Fruit fly (Drosophila melanogaster) whole organism, embryonic: ENCODE results near the gene BuGZ.

Source experiments
- Atf3 ChIP-seq: fragments of 200-800 bp; sonication (Bioruptor generic); optimal IDR thresholded peaks from 3 replicates; lab custom pipeline; 2016; ENCODE audit warnings: missing biosample characterization, missing genetic modification characterization
- Atf6 ChIP-seq: fragments of 200-800 bp; sonication (Bioruptor generic); IDR thresholded peaks from 2 replicates; pipeline ENCODE4 v1.3.6; 2022; ENCODE audit warnings: missing biosample characterization, missing genetic modification characterization
- Bteb2 ChIP-seq: fragments of 200-800 bp; sonication (Bioruptor generic); optimal IDR thresholded peaks from 2 replicates; lab custom pipeline; 2016; ENCODE audit warnings: missing biosample characterization, missing genetic modification characterization
- CG10209 ChIP-seq: fragments of 200-800 bp; sonication (Bioruptor generic); optimal IDR thresholded peaks from 3 replicates; lab custom pipeline; 2017; ENCODE audit warnings: missing biosample characterization, mild to moderate bottlenecking, missing genetic modification characterization, missing genetic modification reagents
- CG12942 ChIP-seq: fragments of 200-800 bp; sonication (Bioruptor generic); optimal IDR thresholded peaks from 3 replicates; lab custom pipeline; 2016; ENCODE audit warnings: missing biosample characterization, missing genetic modification characterization
- CG13624 ChIP-seq: fragments of 200-800 bp; sonication (Bioruptor generic); optimal IDR thresholded peaks from 2 replicates; lab custom pipeline; 2016; ENCODE audit warnings: missing biosample characterization, missing genetic modification characterization
- CG14667 ChIP-seq: fragments of 200-800 bp; sonication (Bioruptor generic); IDR thresholded peaks from 2 replicates; pipeline ENCODE4 v1.3.6; 2022; ENCODE audit warnings: missing biosample characterization, missing genetic modification characterization
- CG15601 ChIP-seq: fragments of 200-800 bp; sonication (Bioruptor generic); optimal IDR thresholded peaks from 3 replicates; lab custom pipeline; 2019; ENCODE audit warnings: missing biosample characterization, mild to moderate bottlenecking, missing genetic modification characterization, moderate library complexity
- CG18011 ChIP-seq: fragments of 200-800 bp; sonication (Bioruptor generic); optimal IDR thresholded peaks from 2 replicates; lab custom pipeline; 2017; ENCODE audit warnings: missing biosample characterization, missing genetic modification characterization, mild to moderate bottlenecking, moderate library complexity, missing genotype
- CG18619 ChIP-seq: fragments of 200-800 bp; sonication (Bioruptor generic); optimal IDR thresholded peaks from 3 replicates; lab custom pipeline; 2017; ENCODE audit warnings: missing biosample characterization, mild to moderate bottlenecking, missing genetic modification characterization
- CG2202 ChIP-seq: fragments of 200-800 bp; sonication (Bioruptor generic); optimal IDR thresholded peaks from 2 replicates; lab custom pipeline; 2018; ENCODE audit warnings: missing biosample characterization, mild to moderate bottlenecking, missing genetic modification characterization
- CG4617 ChIP-seq: fragments of 200-800 bp; sonication (Bioruptor generic); optimal IDR thresholded peaks from 3 replicates; lab custom pipeline; 2016; ENCODE audit warnings: missing biosample characterization, missing genetic modification characterization, borderline replicate concordance
- CG4707 ChIP-seq: fragments of 200-800 bp; sonication (Bioruptor generic); optimal IDR thresholded peaks from 2 replicates; lab custom pipeline; 2018; ENCODE audit warnings: missing biosample characterization, mild to moderate bottlenecking, missing genetic modification characterization, moderate library complexity
- CG6175 ChIP-seq: fragments of 200-800 bp; sonication (Bioruptor generic); IDR thresholded peaks from 3 replicates; pipeline ENCODE4 v1.3.6; 2022; ENCODE audit warnings: missing biosample characterization, missing genetic modification characterization
- CG6791 ChIP-seq: fragments of 200-800 bp; sonication (Bioruptor generic); IDR thresholded peaks from 3 replicates; pipeline ENCODE4 v1.3.6; 2022; ENCODE audit warnings: missing biosample characterization, missing genetic modification characterization; ENCODE audit not compliant: partially characterized antibody
- CG9215 ChIP-seq: fragments of 200-800 bp; sonication (Bioruptor generic); IDR thresholded peaks from 2 replicates; pipeline ENCODE4 v1.3.6; 2022; ENCODE audit warnings: missing biosample characterization, missing genetic modification characterization
- CoRest ChIP-seq: fragments of 200-800 bp; sonication (Bioruptor generic); optimal IDR thresholded peaks from 3 replicates; lab custom pipeline; 2018; ENCODE audit warnings: missing biosample characterization, mild to moderate bottlenecking, missing genetic modification characterization, moderate library complexity
- Drgx ChIP-seq: fragments of 200-800 bp; sonication (Bioruptor generic); IDR thresholded peaks from 2 replicates; pipeline ENCODE4 v1.3.6; 2022; ENCODE audit warnings: missing biosample characterization, missing genetic modification characterization
- E2f2 ChIP-seq: fragments of 200-800 bp; sonication (Bioruptor generic); IDR thresholded peaks from 2 replicates; pipeline ENCODE4 v1.3.6; 2022; ENCODE audit warnings: missing biosample characterization, missing genetic modification characterization
- Fer3 ChIP-seq: fragments of 200-800 bp; sonication (Bioruptor generic); optimal IDR thresholded peaks from 2 replicates; lab custom pipeline; 2018; ENCODE audit warnings: missing biosample characterization, mild to moderate bottlenecking, missing genetic modification characterization, moderate library complexity
- HmgD ChIP-seq: fragments of 200-800 bp; sonication (Bioruptor generic); optimal IDR thresholded peaks from 3 replicates; lab custom pipeline; 2016; ENCODE audit warnings: missing biosample characterization, missing genetic modification characterization
- MBD-R2 ChIP-seq: fragments of 200-800 bp; sonication (Bioruptor generic); IDR thresholded peaks from 2 replicates; pipeline ENCODE4 v1.3.6; 2022; ENCODE audit warnings: missing biosample characterization, missing genetic modification characterization
- MTF-1 ChIP-seq: fragments of 200-800 bp; sonication (Bioruptor generic); optimal IDR thresholded peaks from 2 replicates; lab custom pipeline; 2018; ENCODE audit warnings: missing biosample characterization, mild to moderate bottlenecking, missing genetic modification characterization, borderline replicate concordance
- Mad ChIP-seq: fragments of 200-800 bp; sonication (Bioruptor generic); optimal IDR thresholded peaks from 2 replicates; lab custom pipeline; 2016; ENCODE audit warnings: missing biosample characterization, missing genetic modification characterization
- Med ChIP-seq: fragments of 200-800 bp; sonication (Bioruptor generic); peaks from one replicate; lab custom pipeline; 2016; ENCODE audit warnings: missing biosample characterization, missing genetic modification characterization, mild to moderate bottlenecking, inconsistent platforms, moderate library complexity
- Mrtf ChIP-seq: fragments of 200-800 bp; sonication (Bioruptor generic); IDR thresholded peaks from 3 replicates; pipeline ENCODE4 v1.3.6; 2022; ENCODE audit warnings: missing biosample characterization, missing genetic modification characterization
- Oaz ChIP-seq: fragments of 200-800 bp; sonication (Bioruptor generic); IDR thresholded peaks from 2 replicates; pipeline ENCODE4 v1.3.6; 2022; ENCODE audit warnings: missing biosample characterization, missing genetic modification characterization
- Sry-β ChIP-seq: fragments of 200-800 bp; sonication (Bioruptor generic); optimal IDR thresholded peaks from 2 replicates; lab custom pipeline; 2018; ENCODE audit warnings: missing biosample characterization, mild to moderate bottlenecking, missing genetic modification characterization, moderate library complexity
- Ssrp ChIP-seq: fragments of 200-800 bp; sonication (Bioruptor generic); optimal IDR thresholded peaks from 2 replicates; lab custom pipeline; 2018; ENCODE audit warnings: missing biosample characterization, mild to moderate bottlenecking, missing genetic modification characterization, moderate library complexity
- Taf1 ChIP-seq: fragments of 200-800 bp; sonication (Bioruptor generic); IDR thresholded peaks from 2 replicates; pipeline ENCODE4 v1.3.6; 2022; ENCODE audit warnings: missing biosample characterization, missing genetic modification characterization
- cas ChIP-seq: fragments of 200-800 bp; sonication (Bioruptor generic); IDR thresholded peaks from 2 replicates; pipeline ENCODE4 v1.3.6; 2022; ENCODE audit warnings: missing biosample characterization, missing genetic modification characterization
- ci ChIP-seq: fragments of 200-800 bp; sonication (Bioruptor generic); IDR thresholded peaks from 3 replicates; pipeline ENCODE4 v1.3.6; 2022; ENCODE audit warnings: missing biosample characterization, missing genetic modification characterization
- croc ChIP-seq: fragments of 200-800 bp; sonication (Bioruptor generic); conservative IDR thresholded peaks from 3 replicates; pipeline ENCODE4 v1.3.6; 2022; ENCODE audit warnings: missing biosample characterization, missing genetic modification characterization
- ems ChIP-seq: fragments of 200-800 bp; sonication (Bioruptor generic); optimal IDR thresholded peaks from 3 replicates; lab custom pipeline; 2016; ENCODE audit warnings: missing biosample characterization, missing genetic modification characterization
- ewg ChIP-seq: fragments of 200-800 bp; sonication (Bioruptor generic); optimal IDR thresholded peaks from 3 replicates; lab custom pipeline; 2017; ENCODE audit warnings: mild to moderate bottlenecking, missing biosample characterization, missing genetic modification reagents, missing genetic modification characterization
- fru ChIP-seq: fragments of >200 bp; optimal IDR thresholded peaks from 2 replicates; lab custom pipeline; 2017
- hb ChIP-seq: fragments of 200-800 bp; sonication (Bioruptor generic); IDR thresholded peaks from 3 replicates; pipeline ENCODE4 v1.3.6; 2022; ENCODE audit warnings: missing biosample characterization, missing genetic modification characterization; ENCODE audit not compliant: partially characterized antibody
- hkb ChIP-seq, 2 experiments: fragments of 200-800 bp in 1 of 2; fragments of >200 bp in 1 of 2; sonication (Bioruptor generic) in 1 of 2; IDR thresholded peaks in 1 of 2; optimal IDR thresholded peaks in 1 of 2; 2 replicates each; pipeline versions ENCODE4 v1.3.6 to Lab custom; 2017 to 2022; ENCODE audit warnings: missing biosample characterization in 1 of 2, missing genetic modification characterization in 1 of 2
- mirr ChIP-seq: fragments of 200-800 bp; sonication (Bioruptor generic); optimal IDR thresholded peaks from 3 replicates; lab custom pipeline; 2018; ENCODE audit warnings: missing biosample characterization, mild to moderate bottlenecking, missing genetic modification characterization
- nau ChIP-seq: fragments of 200-800 bp; sonication (Bioruptor generic); optimal IDR thresholded peaks from 3 replicates; lab custom pipeline; 2017; ENCODE audit warnings: missing biosample characterization, mild to moderate bottlenecking, missing genetic modification characterization, missing genetic modification reagents
- org-1 ChIP-seq: fragments of 200-800 bp; sonication (Bioruptor generic); optimal IDR thresholded peaks from 2 replicates; lab custom pipeline; 2017; ENCODE audit warnings: missing biosample characterization, missing genetic modification characterization
- prd ChIP-seq, 3 experiments: fragments of >200 bp in 2 of 3; fragments of 200-800 bp in 1 of 3; sonication (Bioruptor generic) in 1 of 3; optimal IDR thresholded peaks in 2 of 3; IDR thresholded peaks in 1 of 3; 2 replicates in 2 of 3; 3 replicates in 1 of 3; pipeline versions ENCODE4 v1.3.6 to Lab custom; 2017 to 2022; ENCODE audit warnings: missing biosample characterization in 1 of 3, missing genetic modification characterization in 1 of 3
- pzg ChIP-seq: fragments of 200-800 bp; sonication (Bioruptor generic); optimal IDR thresholded peaks from 3 replicates; lab custom pipeline; 2018; ENCODE audit warnings: missing biosample characterization, mild to moderate bottlenecking, missing genetic modification characterization, moderate library complexity
- seq ChIP-seq: fragments of 200-800 bp; sonication (Bioruptor generic); IDR thresholded peaks from 2 replicates; pipeline ENCODE4 v1.3.6; 2022; ENCODE audit warnings: missing biosample characterization, missing genetic modification characterization
- sob ChIP-seq: fragments of 200-800 bp; sonication (Bioruptor generic); IDR thresholded peaks from 2 replicates; pipeline ENCODE4 v1.3.6; 2022; ENCODE audit warnings: missing biosample characterization, missing genetic modification characterization
- stwl ChIP-seq: fragments of 200-800 bp; sonication (Bioruptor generic); optimal IDR thresholded peaks from 3 replicates; lab custom pipeline; 2018; ENCODE audit warnings: missing biosample characterization, mild to moderate bottlenecking, missing genetic modification characterization, moderate library complexity
- tgo ChIP-seq: fragments of 200-800 bp; sonication (Bioruptor generic); IDR thresholded peaks from 3 replicates; pipeline ENCODE4 v1.3.6; 2022; ENCODE audit warnings: missing biosample characterization, missing genetic modification characterization
- tio ChIP-seq: fragments of 200-800 bp; sonication (Bioruptor generic); optimal IDR thresholded peaks from 2 replicates; lab custom pipeline; 2017; ENCODE audit warnings: missing biosample characterization, missing genetic modification characterization, inconsistent platforms
- wek ChIP-seq: fragments of 200-800 bp; sonication (Bioruptor generic); optimal IDR thresholded peaks from 3 replicates; lab custom pipeline; 2018; ENCODE audit warnings: missing biosample characterization, mild to moderate bottlenecking, missing genetic modification characterization, moderate library complexity
- zen ChIP-seq: fragments of 200-800 bp; sonication (Bioruptor generic); optimal IDR thresholded peaks from 3 replicates; lab custom pipeline; 2018; ENCODE audit warnings: missing biosample characterization, mild to moderate bottlenecking, missing genetic modification characterization, moderate library complexity

Gene BuGZ

dm6 chr2L:16703753-16704152 lies 39.5 kb upstream of the BuGZ start (continued):
- TF ChIP-seq MTF-1 (GFP tag; lab: Kevin White, UChicago), result no peak
- peak; percentile 20; the same call in 1 of the 2 replicates for TF ChIP-seq MBD-R2
- TF ChIP-seq fru (lab: Kevin White, UChicago), result no peak
- no peak for TF ChIP-seq wek (GFP tag; lab: Kevin White, UChicago)
- TF ChIP-seq Mrtf (GFP tag; lab: Robert Waterston, UW), result no peak
- no peak for TF ChIP-seq stwl (tag; lab: Kevin White, UChicago)
- no peak for TF ChIP-seq Mad (GFP tag; lab: Kevin White, UChicago)
- no peak for TF ChIP-seq Taf1 (GFP tag; lab: Robert Waterston, UW)
- TF ChIP-seq ems (GFP tag; lab: Kevin White, UChicago), result peak; percentile 34
- TF ChIP-seq CG18011 (GFP tag; lab: Kevin White, UChicago), result no peak
- no peak for TF ChIP-seq CG12942 (GFP tag; lab: Kevin White, UChicago)
- no peak for TF ChIP-seq Atf3
- no peak for TF ChIP-seq HmgD (GFP tag; lab: Kevin White, UChicago)
- TF ChIP-seq Sry-β (GFP tag; lab: Kevin White, UChicago), result no peak
- peak; percentile 44; the same call in 1 of the 2 replicates for TF ChIP-seq Atf6 (GFP tag; lab: Robert Waterston, UW)
- TF ChIP-seq prd (optimal IDR thresholded peaks at IDR 0.05; lab: Kevin White, UChicago), result no peak
- no peak for TF ChIP-seq prd (GFP tag; IDR thresholded peaks at IDR 0.05; lab: Robert Waterston, UW)
- TF ChIP-seq CG15601, result peak; percentile 7
- no peak for TF ChIP-seq Drgx (GFP tag; lab: Robert Waterston, UW)
- peak; percentile 83 for TF ChIP-seq E2f2 (GFP tag; lab: Robert Waterston, UW)
- no peak for TF ChIP-seq pzg (GFP tag; lab: Kevin White, UChicago)
- no peak for TF ChIP-seq nau (GFP tag; lab: Kevin White, UChicago)
- TF ChIP-seq Ssrp, result peak; percentile 41
- no peak for TF ChIP-seq ci (GFP tag; lab: Robert Waterston, UW)
- TF ChIP-seq seq, result peak; percentile 41; the same call in 1 of the 2 replicates
- TF ChIP-seq zen, result no peak
- peak; percentile 55; the same call in 1 of the 2 replicates for TF ChIP-seq sob (GFP tag; lab: Robert Waterston, UW)
- no peak for TF ChIP-seq hkb (optimal IDR thresholded peaks at IDR 0.05; lab: Kevin White, UChicago)
- peak; percentile 69 for TF ChIP-seq hkb (GFP tag; IDR thresholded peaks at IDR 0.05; lab: Robert Waterston, UW)
- no peak for TF ChIP-seq ewg
- TF ChIP-seq Oaz, result no peak
- no peak for TF ChIP-seq Fer3 (tag; lab: Kevin White, UChicago)
- TF ChIP-seq CG18619 (GFP tag; lab: Kevin White, UChicago), result no peak
- TF ChIP-seq CG2202 (tag; lab: Kevin White, UChicago), result no peak
- peak; percentile 28 for TF ChIP-seq Bteb2 (GFP tag; lab: Kevin White, UChicago)
- peak; percentile 91 for TF ChIP-seq Med
- TF ChIP-seq CG6791 (GFP tag; lab: Robert Waterston, UW), result no peak
- no peak for TF ChIP-seq CG9215 (GFP tag; lab: Robert Waterston, UW)
- no peak for TF ChIP-seq CG6175 (GFP tag; lab: Robert Waterston, UW)
- no peak for TF ChIP-seq CG4707 (GFP tag; lab: Kevin White, UChicago)
- peak; percentile 53 for TF ChIP-seq CG13624 (GFP tag; lab: Kevin White, UChicago)
- peak; percentile 35 for TF ChIP-seq CG10209
- no peak for TF ChIP-seq CG4617 (GFP tag; lab: Kevin White, UChicago)
- TF ChIP-seq mirr (GFP tag; lab: Kevin White, UChicago), result no peak
- no peak for TF ChIP-seq org-1 (GFP tag; lab: Kevin White, UChicago)
- TF ChIP-seq tgo (GFP tag; lab: Robert Waterston, UW), result no peak; the same call in 2 of the 3 replicates
- TF ChIP-seq CoRest (tag; lab: Kevin White, UChicago), result peak; percentile 70
- TF ChIP-seq tio (GFP tag; lab: Kevin White, UChicago), result peak; percentile 49
- no peak for TF ChIP-seq CG14667 (GFP tag; lab: Robert Waterston, UW)
- TF ChIP-seq croc (GFP tag; lab: Robert Waterston, UW), result no peak
- TF ChIP-seq cas (GFP tag; lab: Robert Waterston, UW), result no peak
- TF ChIP-seq hb (GFP tag; lab: Robert Waterston, UW), result no peak
